Fruit fly (Drosophila melanogaster): ENCODE results near the gene CG31115.

Gene CG31115

dm6 chr3R:25069569-25069968, 32.8 kb downstream of the CG31115 start, which contains the start of the genes Stt3B and CG11839 (continued):
- TF ChIP-seq CG18764 (GFP tag; optimal IDR thresholded peaks at IDR 0.05) (peak; percentile 60), dmrt99B (tag; optimal IDR thresholded peaks at IDR 0.05) (no peak), ara (GFP tag; IDR thresholded peaks at IDR 0.05) (no peak; the same call in 1 of the 2 replicates), Atf-2 (GFP tag; optimal IDR thresholded peaks at IDR 0.05) (peak; percentile 70), CG10979 (tag; optimal IDR thresholded peaks at IDR 0.05) (peak; percentile 68), Mrtf (GFP tag; IDR thresholded peaks at IDR 0.05) (0 out of 3 replicates have a peak, but pooled peaks have one; percentile 13), Gsc (GFP tag; IDR thresholded peaks at IDR 0.05) (no peak), CG7786 (GFP tag; optimal IDR thresholded peaks at IDR 0.05) (peak; percentile 83), CkIIα-i1 (GFP tag; IDR thresholded peaks at IDR 0.05) (no peak), CG8281 (tag; optimal IDR thresholded peaks at IDR 0.05) (no peak), kah (GFP tag; optimal IDR thresholded peaks at IDR 0.05) (no peak), salm (tag; optimal IDR thresholded peaks at IDR 0.05) (peak; percentile 3), Dbx (GFP tag; IDR thresholded peaks at IDR 0.05) (peak; percentile 80), Lhr (GFP tag; optimal IDR thresholded peaks at IDR 0.05) (no peak), Six4 (GFP tag; optimal IDR thresholded peaks at IDR 0.05) (peak; percentile 74), CG31224 (GFP tag; IDR thresholded peaks at IDR 0.05) (no peak), CG10543 (GFP tag; optimal IDR thresholded peaks at IDR 0.05) (no peak), CG1233 (GFP tag; optimal IDR thresholded peaks at IDR 0.05) (peak; percentile 21), CG14860 (GFP tag; IDR thresholded peaks at IDR 0.05; ENCODE audit: partially characterized antibody) (peak; percentile 91), CG13775 (GFP tag; optimal IDR thresholded peaks at IDR 0.05) (peak; percentile 74), HLHmδ (GFP tag; optimal IDR thresholded peaks at IDR 0.05) (no peak), E2f2 (GFP tag; IDR thresholded peaks at IDR 0.05) (peak; percentile 67), CG9932 (GFP tag; IDR thresholded peaks at IDR 0.05) (peak; percentile 87), lbe (GFP tag; optimal IDR thresholded peaks at IDR 0.05) (peak; percentile 73), fru (optimal IDR thresholded peaks at IDR 0.05) (no peak), kay (GFP tag; optimal IDR thresholded peaks at IDR 0.05) (peak; percentile 48), gcm (GFP tag; optimal IDR thresholded peaks at IDR 0.05) (no peak), CG12104 (GFP tag; optimal IDR thresholded peaks at IDR 0.05) (peak; percentile 62), CG11456 (GFP tag; IDR thresholded peaks at IDR 0.05) (no peak), crc (GFP tag; optimal IDR thresholded peaks at IDR 0.05) (peak; percentile 74), CG31365 (tag; optimal IDR thresholded peaks at IDR 0.05) (no peak), p53 (GFP tag; optimal IDR thresholded peaks at IDR 0.05) (no peak), CG12236 (GFP tag; optimal IDR thresholded peaks at IDR 0.05) (peak; percentile 46), dysf (GFP tag; IDR thresholded peaks at IDR 0.05) (peak; percentile 71; the same call in 2 of the 3 replicates), CG10274 (GFP tag; optimal IDR thresholded peaks at IDR 0.05) (no peak), Hey (tag; optimal IDR thresholded peaks at IDR 0.05) (no peak), Trl (optimal IDR thresholded peaks at IDR 0.05) (no peak), Trl (GFP tag; optimal IDR thresholded peaks at IDR 0.05) (peak; percentile 84), CG8924 (tag; optimal IDR thresholded peaks at IDR 0.05) (peak; percentile 67), sd (tag; optimal IDR thresholded peaks at IDR 0.05) (no peak), Usf (GFP tag; optimal IDR thresholded peaks at IDR 0.05) (no peak), CG18011 (GFP tag; optimal IDR thresholded peaks at IDR 0.05) (peak; percentile 46), Dref (GFP tag; IDR thresholded peaks at IDR 0.05) (peak; percentile 89), Oaz (GFP tag; IDR thresholded peaks at IDR 0.05) (0 out of 2 replicates have a peak, but pooled peaks have one; percentile 55), Rfx (GFP tag; IDR thresholded peaks at IDR 0.05) (peak; percentile 82; the same call in 1 of the 2 replicates), tll (GFP tag; optimal IDR thresholded peaks at IDR 0.05) (peak in 1 of 2 experiments; percentile 35), Lpt (GFP tag; optimal IDR thresholded peaks at IDR 0.05) (no peak), Ssrp (tag; optimal IDR thresholded peaks at IDR 0.05) (peak; percentile 54), Blimp-1 (GFP tag; optimal IDR thresholded peaks at IDR 0.05) (no peak), slou (GFP tag; optimal IDR thresholded peaks at IDR 0.05) (peak; percentile 48), fd64A (GFP tag; optimal IDR thresholded peaks at IDR 0.05) (no peak), CG2889 (GFP tag; IDR thresholded peaks at IDR 0.05) (peak; percentile 17; the same call in 1 of the 3 replicates)
